Fruit fly (Drosophila melanogaster) whole organism, embryonic: Measurements from ENCODE around the gene CG16710.

Source experiments
- Asciz ChIP-seq: fragments of 200-800 bp; sonication (Bioruptor generic); optimal IDR thresholded peaks from 2 replicates; lab custom pipeline; 2017; ENCODE audit warnings: missing biosample characterization, mild to moderate bottlenecking, missing genetic modification characterization, missing genetic modification reagents
- Awh ChIP-seq: fragments of 200-800 bp; sonication (Bioruptor generic); IDR thresholded peaks from 2 replicates; pipeline ENCODE4, ENCODE4 v1.3.6; 2022; ENCODE audit warnings: missing biosample characterization, missing genetic modification characterization
- CG1024 ChIP-seq: fragments of 200-800 bp; sonication (Bioruptor generic); IDR thresholded peaks from 2 replicates; pipeline ENCODE4 v1.3.6; 2022; ENCODE audit warnings: missing biosample characterization, missing genetic modification characterization
- CG11504 ChIP-seq: fragments of 200-800 bp; sonication (Bioruptor generic); optimal IDR thresholded peaks from 3 replicates; lab custom pipeline; 2019; ENCODE audit warnings: missing biosample characterization, mild to moderate bottlenecking, missing genetic modification characterization, moderate library complexity
- CG12236 ChIP-seq: fragments of 200-800 bp; sonication (Bioruptor generic); optimal IDR thresholded peaks from 2 replicates; lab custom pipeline; 2016; ENCODE audit warnings: missing biosample characterization, missing genetic modification characterization
- CG1233 ChIP-seq: fragments of 200-800 bp; sonication (Bioruptor generic); optimal IDR thresholded peaks from 4 replicates; lab custom pipeline; 2018; ENCODE audit warnings: missing biosample characterization, mild to moderate bottlenecking, missing genetic modification characterization
- CG15696 ChIP-seq: fragments of 200-800 bp; sonication (Bioruptor generic); optimal IDR thresholded peaks from 2 replicates; lab custom pipeline; 2019; ENCODE audit warnings: missing biosample characterization, mild to moderate bottlenecking, missing genetic modification characterization, moderate library complexity
- CG18011 ChIP-seq: fragments of 200-800 bp; sonication (Bioruptor generic); optimal IDR thresholded peaks from 2 replicates; lab custom pipeline; 2017; ENCODE audit warnings: missing biosample characterization, missing genetic modification characterization, mild to moderate bottlenecking, moderate library complexity, missing genotype
- CG3163 ChIP-seq: fragments of 200-800 bp; sonication (Bioruptor generic); optimal IDR thresholded peaks from 3 replicates; lab custom pipeline; 2016; ENCODE audit warnings: missing biosample characterization, missing genetic modification characterization
- CG3995 ChIP-seq: fragments of 200-800 bp; sonication (Bioruptor generic); optimal IDR thresholded peaks from 3 replicates; lab custom pipeline; 2016; ENCODE audit warnings: missing biosample characterization, missing genetic modification characterization
- CG4328 ChIP-seq: fragments of 200-800 bp; sonication (Bioruptor generic); optimal IDR thresholded peaks from 3 replicates; lab custom pipeline; 2017; ENCODE audit warnings: missing biosample characterization, missing genetic modification reagents, missing genetic modification characterization
- CG6254 ChIP-seq: fragments of 200-800 bp; sonication (Bioruptor generic); optimal IDR thresholded peaks from 3 replicates; lab custom pipeline; 2017; ENCODE audit warnings: mild to moderate bottlenecking, missing biosample characterization, missing genetic modification reagents, missing genetic modification characterization
- CG6813 ChIP-seq: fragments of 200-800 bp; sonication (Bioruptor generic); optimal IDR thresholded peaks from 2 replicates; lab custom pipeline; 2017; ENCODE audit warnings: missing biosample characterization, missing genetic modification characterization, mild to moderate bottlenecking, moderate library complexity, missing genetic modification reagents
- CG6854 ChIP-seq: fragments of 200-800 bp; sonication (Bioruptor generic); optimal IDR thresholded peaks from 3 replicates; lab custom pipeline; 2017; ENCODE audit warnings: missing biosample characterization, mild to moderate bottlenecking, missing genetic modification characterization
- CG7357 ChIP-seq: fragments of 200-800 bp; sonication (Bioruptor generic); IDR thresholded peaks from 3 replicates; pipeline ENCODE4 v1.3.6; 2022; ENCODE audit warnings: missing biosample characterization, missing genetic modification characterization
- CG7372 ChIP-seq: fragments of 200-800 bp; sonication (Bioruptor generic); IDR thresholded peaks from 2 replicates; pipeline ENCODE4 v1.3.6; 2022; ENCODE audit warnings: missing biosample characterization, missing genetic modification characterization
- CG7928 ChIP-seq: fragments of 200-800 bp; sonication (Bioruptor generic); optimal IDR thresholded peaks from 2 replicates; lab custom pipeline; 2017; ENCODE audit warnings: missing biosample characterization, mild to moderate bottlenecking, missing genetic modification characterization
- CTCF ChIP-seq: fragments of 200-800 bp; sonication (Bioruptor generic); optimal IDR thresholded peaks from 2 replicates; lab custom pipeline; 2017; ENCODE audit warnings: missing biosample characterization, mild to moderate bottlenecking, missing genetic modification characterization, moderate library complexity
- Dbx ChIP-seq: fragments of 200-800 bp; sonication (Bioruptor generic); IDR thresholded peaks from 3 replicates; pipeline ENCODE4 v1.3.6; 2022; ENCODE audit warnings: missing biosample characterization, missing genetic modification characterization
- HLH3B ChIP-seq: fragments of 200-800 bp; sonication (Bioruptor generic); IDR thresholded peaks from 2 replicates; pipeline ENCODE4 v1.3.6; 2022; ENCODE audit warnings: missing biosample characterization, missing genetic modification characterization
- Hmx ChIP-seq: fragments of 200-800 bp; sonication (Bioruptor generic); optimal IDR thresholded peaks from 2 replicates; lab custom pipeline; 2016; ENCODE audit warnings: missing biosample characterization, missing genetic modification characterization
- Meics ChIP-seq: fragments of 200-800 bp; sonication (Bioruptor generic); optimal IDR thresholded peaks from 2 replicates; lab custom pipeline; 2017; ENCODE audit warnings: missing biosample characterization, mild to moderate bottlenecking, missing genetic modification characterization
- Neu2 ChIP-seq: fragments of 200-800 bp; sonication (Bioruptor generic); optimal IDR thresholded peaks from 3 replicates; lab custom pipeline; 2016; ENCODE audit warnings: missing biosample characterization, missing genetic modification characterization, borderline replicate concordance
- NfI ChIP-seq: fragments of 200-800 bp; sonication (Bioruptor generic); optimal IDR thresholded peaks from 3 replicates; lab custom pipeline; 2018; ENCODE audit warnings: missing biosample characterization, mild to moderate bottlenecking, missing genetic modification characterization, moderate library complexity
- PHDP ChIP-seq: fragments of 200-800 bp; sonication (Bioruptor generic); optimal IDR thresholded peaks from 3 replicates; lab custom pipeline; 2018; ENCODE audit warnings: missing biosample characterization, mild to moderate bottlenecking, missing genetic modification characterization, moderate library complexity
- Six4 ChIP-seq: fragments of 200-800 bp; sonication (Bioruptor generic); optimal IDR thresholded peaks from 2 replicates; lab custom pipeline; 2016; ENCODE audit warnings: missing biosample characterization, missing genetic modification characterization
- Spps ChIP-seq: fragments of 200-800 bp; sonication (Bioruptor generic); optimal IDR thresholded peaks from 2 replicates; lab custom pipeline; 2018; ENCODE audit warnings: missing biosample characterization, mild to moderate bottlenecking, missing genetic modification characterization
- Usf ChIP-seq: fragments of 200-800 bp; sonication (Bioruptor generic); optimal IDR thresholded peaks from 2 replicates; lab custom pipeline; 2017; ENCODE audit warnings: missing genotype, missing biosample characterization, missing genetic modification characterization
- YL-1 ChIP-seq: fragments of 200-800 bp; sonication (Bioruptor generic); optimal IDR thresholded peaks from 3 replicates; lab custom pipeline; 2017; ENCODE audit warnings: missing biosample characterization, mild to moderate bottlenecking, missing genetic modification characterization
- ara ChIP-seq: fragments of 200-800 bp; sonication (Bioruptor generic); IDR thresholded peaks from 2 replicates; pipeline ENCODE4 v1.3.6; 2022; ENCODE audit warnings: missing biosample characterization, missing genetic modification characterization
- bab2 ChIP-seq: fragments of 200-800 bp; sonication (Bioruptor generic); optimal IDR thresholded peaks from 2 replicates; lab custom pipeline; 2016; ENCODE audit warnings: missing biosample characterization, missing genetic modification characterization
- chif ChIP-seq, 2 experiments: fragments of 200-800 bp; sonication (Bioruptor generic); optimal IDR thresholded peaks; 3 replicates each; lab custom pipeline; 2016; ENCODE audit warnings: missing biosample characterization in 2 of 2, missing genetic modification characterization in 2 of 2
- chm ChIP-seq: fragments of 200-800 bp; sonication (Bioruptor generic); IDR thresholded peaks from 2 replicates; pipeline ENCODE4 v1.3.6; 2022; ENCODE audit warnings: missing biosample characterization, missing genetic modification characterization
- ci ChIP-seq: fragments of 200-800 bp; sonication (Bioruptor generic); IDR thresholded peaks from 3 replicates; pipeline ENCODE4 v1.3.6; 2022; ENCODE audit warnings: missing biosample characterization, missing genetic modification characterization
- crol ChIP-seq: fragments of 200-800 bp; sonication (Bioruptor generic); IDR thresholded peaks from 2 replicates; pipeline ENCODE4 v1.3.6; 2022; ENCODE audit warnings: missing biosample characterization, missing genetic modification characterization
- da ChIP-seq: fragments of 200-800 bp; sonication (Bioruptor generic); optimal IDR thresholded peaks from 2 replicates; lab custom pipeline; 2016; ENCODE audit warnings: missing biosample characterization, missing genetic modification characterization
- dati ChIP-seq: fragments of 200-800 bp; sonication (Bioruptor generic); IDR thresholded peaks from 2 replicates; pipeline ENCODE4 v1.3.6; 2022; ENCODE audit warnings: missing biosample characterization, missing genetic modification characterization
- esg ChIP-seq: fragments of 200-800 bp; sonication (Bioruptor generic); conservative IDR thresholded peaks from 2 replicates; pipeline ENCODE4 v1.3.6; 2022; ENCODE audit warnings: missing biosample characterization, missing genetic modification characterization
- jigr1 ChIP-seq: fragments of 200-800 bp; sonication (Bioruptor generic); IDR thresholded peaks from 3 replicates; pipeline ENCODE4 v1.3.6; 2022; ENCODE audit warnings: missing biosample characterization, missing genetic modification characterization
- lab ChIP-seq: fragments of 200-800 bp; sonication (Bioruptor generic); optimal IDR thresholded peaks from 3 replicates; lab custom pipeline; 2017; ENCODE audit warnings: missing biosample characterization, missing genetic modification characterization, mild to moderate bottlenecking, moderate library complexity, missing genetic modification reagents
- lilli ChIP-seq: fragments of 200-800 bp; sonication (Bioruptor generic); optimal IDR thresholded peaks from 3 replicates; lab custom pipeline; 2016; ENCODE audit warnings: missing biosample characterization, missing genetic modification characterization
- lmd ChIP-seq: fragments of 200-800 bp; sonication (Bioruptor generic); IDR thresholded peaks from 2 replicates; pipeline ENCODE4 v1.3.6; 2022; ENCODE audit warnings: missing biosample characterization, missing genetic modification characterization
- onecut ChIP-seq: fragments of 200-800 bp; sonication (Bioruptor generic); IDR thresholded peaks from 2 replicates; pipeline ENCODE4 v1.3.6; 2022; ENCODE audit warnings: missing biosample characterization, missing genetic modification characterization
- repo ChIP-seq: fragments of 200-800 bp; sonication (Bioruptor generic); optimal IDR thresholded peaks from 2 replicates; lab custom pipeline; 2016; ENCODE audit warnings: missing biosample characterization, missing genetic modification characterization
- schlank ChIP-seq: fragments of 200-800 bp; sonication (Bioruptor generic); optimal IDR thresholded peaks from 2 replicates; lab custom pipeline; 2018; ENCODE audit warnings: missing biosample characterization, mild to moderate bottlenecking, missing genetic modification characterization
- seq ChIP-seq: fragments of 200-800 bp; sonication (Bioruptor generic); IDR thresholded peaks from 2 replicates; pipeline ENCODE4 v1.3.6; 2022; ENCODE audit warnings: missing biosample characterization, missing genetic modification characterization
- sim ChIP-seq: fragments of 200-800 bp; sonication (Bioruptor generic); IDR thresholded peaks from 2 replicates; pipeline ENCODE4 v1.3.6; 2022; ENCODE audit warnings: missing biosample characterization, missing genetic modification characterization
- sisA ChIP-seq: fragments of 200-800 bp; sonication (Bioruptor generic); IDR thresholded peaks from 2 replicates; pipeline ENCODE4 v1.3.6; 2022; ENCODE audit warnings: missing biosample characterization, missing genetic modification characterization
- slbo ChIP-seq: fragments of 200-800 bp; sonication (Bioruptor generic); IDR thresholded peaks from 2 replicates; pipeline ENCODE4 v1.3.6; 2022; ENCODE audit warnings: missing biosample characterization, missing genetic modification characterization
- slp2 ChIP-seq: fragments of 200-800 bp; sonication (Bioruptor generic); optimal IDR thresholded peaks from 2 replicates; lab custom pipeline; 2016; ENCODE audit warnings: missing biosample characterization, missing genetic modification characterization
- ssp ChIP-seq: fragments of 200-800 bp; sonication (Bioruptor generic); IDR thresholded peaks from 2 replicates; pipeline ENCODE4 v1.3.6; 2022; ENCODE audit warnings: missing biosample characterization, missing genetic modification characterization

CG16710 gene

DNA sequence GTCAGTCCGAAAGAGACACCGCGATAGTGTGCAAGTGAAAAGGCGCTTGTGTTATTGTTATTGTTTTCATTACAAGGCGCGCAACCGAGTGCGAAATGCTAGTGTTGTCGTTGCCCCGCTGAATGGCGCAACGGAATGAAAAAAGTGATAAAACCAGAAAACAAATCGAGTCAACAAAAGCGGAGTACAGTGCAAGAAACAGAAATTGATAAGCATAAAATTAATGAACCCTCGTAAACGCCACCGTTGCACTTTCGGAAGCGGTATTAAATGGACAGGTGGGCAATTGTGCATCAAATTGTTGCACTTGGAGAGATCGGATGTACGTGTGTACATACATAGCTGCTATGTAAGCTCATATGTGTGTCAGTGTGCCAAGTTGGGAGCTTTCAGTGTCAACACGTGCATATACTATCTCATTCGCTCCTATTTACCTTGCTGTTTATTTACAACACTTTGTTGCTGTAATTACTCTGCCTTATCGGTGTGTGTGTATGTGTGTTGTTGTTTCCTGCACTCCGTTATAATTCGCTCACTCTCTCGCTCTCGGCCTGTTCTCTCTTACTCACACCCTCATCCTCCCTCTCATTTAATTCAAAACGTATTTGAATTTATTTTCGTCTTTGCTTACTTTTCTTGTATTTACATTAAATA lies 41.2 kb downstream of the CG16710 start (continued):
- TF ChIP-seq chif (GFP tag; optimal IDR thresholded peaks at IDR 0.05; lab: Kevin White, UChicago) (peak in 1 of 2 experiments; percentile 35), slp2 (GFP tag; lab: Kevin White, UChicago) (peak; percentile 56), crol (GFP tag; lab: Robert Waterston, UW) (0 out of 2 replicates have a peak, but pooled peaks have one; percentile 3), Awh (peak; percentile 91), Meics (GFP tag; lab: Kevin White, UChicago) (peak; percentile 68), bab2 (GFP tag; lab: Kevin White, UChicago) (peak; percentile 42), jigr1 (GFP tag; lab: Robert Waterston, UW) (0 out of 3 replicates have a peak, but pooled peaks have one; percentile 12), CG11504 (tag; lab: Kevin White, UChicago) (peak; percentile 73), schlank (tag; lab: Kevin White, UChicago) (peak; percentile 32), CG6854 (peak; percentile 41), CG12236 (GFP tag; lab: Kevin White, UChicago) (peak; percentile 45), Six4 (GFP tag; lab: Kevin White, UChicago) (no peak), CG1024 (GFP tag; lab: Robert Waterston, UW) (peak; percentile 77), ci (GFP tag; lab: Robert Waterston, UW) (peak; percentile 81), PHDP (tag; lab: Kevin White, UChicago) (peak; percentile 19), Spps (no peak), YL-1 (GFP tag; lab: Kevin White, UChicago) (no peak), CG3995 (GFP tag; lab: Kevin White, UChicago) (no peak), slbo (GFP tag; lab: Robert Waterston, UW) (no peak), CG1233 (GFP tag; lab: Kevin White, UChicago) (peak; percentile 36), esg (GFP tag; lab: Robert Waterston, UW) (no peak), HLH3B (GFP tag; lab: Robert Waterston, UW) (peak; percentile 82; the same call in 1 of the 2 replicates), CG7357 (GFP tag; lab: Robert Waterston, UW) (no peak), ara (GFP tag; lab: Robert Waterston, UW) (peak; percentile 77), sim (peak; percentile 72), dati (0 out of 2 replicates have a peak, but pooled peaks have one; percentile 19), CG18011 (no peak), repo (GFP tag; lab: Kevin White, UChicago) (peak; percentile 85), NfI (GFP tag; lab: Kevin White, UChicago) (no peak), Neu2 (no peak), Asciz (GFP tag; lab: Kevin White, UChicago) (peak; percentile 96), lab (GFP tag; lab: Kevin White, UChicago) (peak; percentile 56), ssp (GFP tag; lab: Robert Waterston, UW) (no peak), lilli (GFP tag; lab: Kevin White, UChicago) (no peak), CG3163 (GFP tag; lab: Kevin White, UChicago) (no peak), Hmx (GFP tag; lab: Kevin White, UChicago) (no peak), CG6254 (GFP tag; lab: Kevin White, UChicago) (peak; percentile 71), Usf (GFP tag; lab: Kevin White, UChicago) (no peak), CG4328 (GFP tag; lab: Kevin White, UChicago) (peak; percentile 83), CG6813 (GFP tag; lab: Kevin White, UChicago) (peak; percentile 78), seq (GFP tag; lab: Robert Waterston, UW) (peak; percentile 38; the same call in 1 of the 2 replicates), lmd (GFP tag; lab: Robert Waterston, UW) (peak; percentile 30; the same call in 1 of the 2 replicates), Dbx (GFP tag; lab: Robert Waterston, UW) (peak; percentile 78; the same call in 2 of the 3 replicates), sisA (no peak), CG15696 (no peak), da (no peak), CTCF (GFP tag; lab: Kevin White, UChicago) (no peak), CG7372 (no peak), CG7928 (GFP tag; lab: Kevin White, UChicago) (no peak), onecut (GFP tag; lab: Robert Waterston, UW) (peak; percentile 75), chm (GFP tag; lab: Robert Waterston, UW) (0 out of 2 replicates have a peak, but pooled peaks have one; percentile 58)
